Worm (Caenorhabditis elegans) whole organism, dauer: ENCODE measurements around the gene mtl-1.

Experiments used
- unc-62 ChIP-seq: sonication (generic microtip); optimal IDR thresholded peaks from 2 replicates; lab custom pipeline; 2017; ENCODE audit warnings: missing biosample characterization, missing genetic modification reagents, missing genetic modification characterization

mtl-1 gene

ce11 chrV:6691813-6692351 lies at the start of gene mtl-1:
Gene mtl-1 (minus strand): TSS chrV:6691863.
- TF ChIP-seq unc-62, result no peak

ce11 chrV:6736877-6737276 lies 45.2 kb upstream of the mtl-1 start:
- no peak for TF ChIP-seq unc-62

- no peak for TF ChIP-seq unc-62
These were observed 44.4 kb upstream of the mtl-1 start for ce11 chrV:6736108-6736507.

ce11 chrV:6732995-6733394 lies 41.3 kb upstream of the mtl-1 start, which contains the start of gene grl-8:
Gene grl-8 (minus strand): TSS chrV:6733095.
- no peak for TF ChIP-seq unc-62

ce11 chrV:6731594-6731993 lies 39.9 kb upstream of the mtl-1 start, which contains the start of gene grl-9:
Gene grl-9 (minus strand): TSS chrV:6731694.
- no peak for TF ChIP-seq unc-62

- TF ChIP-seq unc-62, result no peak
These were observed 35.6 kb upstream of the mtl-1 start, which contains the start of gene ZC487.1 for ce11 chrV:6727222-6727621. Gene ZC487.1 (plus strand): TSS chrV:6727522.

ce11 chrV:6726279-6726678 lies 34.6 kb upstream of the mtl-1 start:
- TF ChIP-seq unc-62, result no peak

- TF ChIP-seq unc-62, result no peak
These were observed 30.7 kb upstream of the mtl-1 start, which contains the start of gene ZC487.2 for ce11 chrV:6722378-6722777. Gene ZC487.2 (minus strand): TSS chrV:6722478.

ce11 chrV:6718232-6718631 lies 26.6 kb upstream of the mtl-1 start, which contains the start of gene srg-30:
Gene srg-30 (minus strand): TSS chrV:6718332.
- TF ChIP-seq unc-62, result no peak

ce11 chrV:6710462-6710861 lies 18.8 kb upstream of the mtl-1 start, which contains the start of gene sna-1:
Gene sna-1 (minus strand): TSS chrV:6710679.
- no peak for TF ChIP-seq unc-62

ce11 chrV:6709050-6709683 lies 17.5 kb upstream of the mtl-1 start, which contains the start of gene dlst-1:
Gene dlst-1 (minus strand): TSS chrV:6709101.
- no peak for TF ChIP-seq unc-62

ce11 chrV:6706771-6707170 lies 15.1 kb upstream of the mtl-1 start, which contains the start of gene W02F12.4:
Gene W02F12.4 (minus strand): TSS chrV:6706934.
- no peak for TF ChIP-seq unc-62

- TF ChIP-seq unc-62, result no peak
These were observed 13.7 kb upstream of the mtl-1 start for ce11 chrV:6705367-6705766.

ce11 chrV:6704482-6704881 lies 12.8 kb upstream of the mtl-1 start:
- TF ChIP-seq unc-62, result no peak

- no peak for TF ChIP-seq unc-62
These were observed 11.0 kb upstream of the mtl-1 start, which contains the start of gene era-1 for ce11 chrV:6702692-6703091. Gene era-1 (plus strand): TSS chrV:6703057.

ce11 chrV:6699833-6700232 lies 8.2 kb upstream of the mtl-1 start:
- no peak for TF ChIP-seq unc-62

- TF ChIP-seq unc-62, result no peak
These were observed 7.4 kb upstream of the mtl-1 start for ce11 chrV:6699021-6699420.

- no peak for TF ChIP-seq unc-62
These were observed 5.9 kb upstream of the mtl-1 start, which contains the start of gene W02F12.2 for ce11 chrV:6697552-6697951. Gene W02F12.2 (minus strand): TSS chrV:6697652.
